Worm (Caenorhabditis elegans): ENCODE measurements around the gene spc-1.

spc-1 gene

ce11 chrX:3127626-3128142 lies 805 bp upstream of the spc-1 start (continued):
- TF ChIP-seq ekl-4 (GFP tag; IDR thresholded peaks at IDR 0.05) (peak; percentile 73), athp-1 (tag; optimal IDR thresholded peaks at IDR 0.05) (peak; percentile 33), let-526 (GFP tag; IDR thresholded peaks at IDR 0.05) (peak; percentile 80; the same call in 1 of the 2 replicates)

DNA sequence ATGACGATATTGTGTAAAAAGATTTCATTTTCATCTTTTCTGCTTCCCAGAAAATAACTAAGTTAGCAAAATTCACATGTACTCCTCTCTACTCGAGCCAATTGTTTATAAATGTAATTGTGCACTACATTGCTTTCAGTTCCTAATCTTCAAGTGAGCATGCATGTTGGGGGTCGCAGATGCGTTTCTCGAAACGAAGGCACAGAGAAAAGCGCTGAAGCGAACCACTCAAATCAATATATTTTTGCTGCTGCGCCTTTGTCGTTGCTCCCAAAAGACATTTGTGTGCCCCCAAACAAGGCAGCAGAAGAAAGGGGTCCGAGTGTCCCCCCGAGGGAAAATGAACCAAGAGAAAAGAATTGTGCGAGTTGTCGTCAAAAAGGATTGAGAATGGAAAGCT lies 646 bp downstream of the spc-1 start:
- TF ChIP-seq ztf-3 (GFP tag; optimal IDR thresholded peaks at IDR 0.05), result no peak
- TF ChIP-seq zfh-2 (GFP tag; conservative IDR thresholded peaks at IDR 0.05), result 0 out of 2 replicates have a peak, but pooled peaks have one; percentile 31

- no peak for TF ChIP-seq snpc-1.3 (tag; optimal IDR thresholded peaks at IDR 0.05; ENCODE audit: insufficient read depth)
- TF ChIP-seq ceh-91 (GFP tag; IDR thresholded peaks at IDR 0.05), result no peak
- TF ChIP-seq atf-7 (tag; optimal IDR thresholded peaks at IDR 0.05), result no peak
- TF ChIP-seq F57C9.4 (tag; optimal IDR thresholded peaks at IDR 0.05), result no peak
- no peak for TF ChIP-seq ceh-27 (GFP tag; optimal IDR thresholded peaks at IDR 0.05)
- no peak for TF ChIP-seq ama-1 (optimal IDR thresholded peaks at IDR 0.05)
- TF ChIP-seq ama-1 (GFP tag; optimal IDR thresholded peaks at IDR 0.05), result no peak
- no peak for TF ChIP-seq Y53F4B.3 (GFP tag; IDR thresholded peaks at IDR 0.05)
- no peak for TF ChIP-seq lin-26 (GFP tag; IDR thresholded peaks at IDR 0.05)
- TF ChIP-seq lsy-27 (tag; optimal IDR thresholded peaks at IDR 0.05; ENCODE audit: borderline replicate concordance, insufficient read depth), result no peak
- no peak for TF ChIP-seq mxl-1 (tag; optimal IDR thresholded peaks at IDR 0.05)
- TF ChIP-seq lin-54 (GFP tag; optimal IDR thresholded peaks at IDR 0.05), result no peak
- no peak for TF ChIP-seq rec-8 (tag; optimal IDR thresholded peaks at IDR 0.05)
- no peak for TF ChIP-seq athp-1 (tag; optimal IDR thresholded peaks at IDR 0.05)
- no peak for TF ChIP-seq F10E7.11 (tag; optimal IDR thresholded peaks at IDR 0.05)
- no peak for TF ChIP-seq zim-3 (tag; optimal IDR thresholded peaks at IDR 0.05)
- no peak for TF ChIP-seq C06A6.2 (GFP tag; conservative IDR thresholded peaks at IDR 0.05)
- TF ChIP-seq snpc-3.4 (tag; optimal IDR thresholded peaks at IDR 0.05), result no peak
Measured at ce11 chrX:3119606-3120005, 7.3 kb downstream of the spc-1 start.

DNA sequence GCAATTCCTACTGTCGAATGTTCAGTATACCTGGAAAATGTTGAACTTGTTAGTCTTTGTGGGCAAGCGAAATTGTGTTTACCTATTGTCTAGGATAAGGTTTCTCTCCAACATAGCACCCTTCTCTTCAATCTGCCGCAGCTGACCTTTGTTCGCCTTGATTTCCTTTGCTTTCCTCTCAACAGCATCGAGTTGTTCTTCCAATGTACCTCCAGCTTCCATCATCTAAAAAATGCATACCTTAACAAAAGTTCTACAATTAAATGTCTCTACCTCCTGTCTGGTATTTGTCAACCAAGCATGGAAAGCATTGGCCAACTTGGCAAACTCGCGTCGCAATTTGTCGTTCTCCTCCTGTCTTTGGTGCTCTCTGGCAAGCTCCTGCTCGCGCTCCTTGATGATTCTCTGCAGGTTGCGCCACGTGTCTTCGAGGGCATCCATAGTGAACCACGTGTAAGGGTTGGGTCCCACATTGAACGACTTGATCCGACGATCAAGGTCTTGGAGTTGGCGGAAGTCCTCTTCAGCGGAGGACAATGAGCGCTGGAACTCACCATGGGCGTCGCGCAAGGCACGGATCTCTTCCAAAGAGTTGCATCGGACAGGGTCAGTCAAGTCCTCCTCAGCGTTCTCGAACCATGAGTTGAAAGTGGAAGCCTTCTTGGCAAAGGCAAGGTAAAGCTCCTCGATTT lies 8.1 kb downstream of the spc-1 start:
- TF ChIP-seq zfh-2 (GFP tag; conservative IDR thresholded peaks at IDR 0.05) (peak; percentile 66), rcor-1 (GFP tag; IDR thresholded peaks at IDR 0.05) (0 out of 2 replicates have a peak, but pooled peaks have one; percentile 9), attf-5 (GFP tag; optimal IDR thresholded peaks at IDR 0.05) (no peak), chd-7 (tag; optimal IDR thresholded peaks at IDR 0.05) (peak; percentile 20)

ce11 chrX:3117204-3117603 lies 9.7 kb downstream of the spc-1 start:
- TF ChIP-seq F10E7.11 (tag; optimal IDR thresholded peaks at IDR 0.05) (no peak), attf-6 (GFP tag; IDR thresholded peaks at IDR 0.05) (no peak), tbx-9 (tag; optimal IDR thresholded peaks at IDR 0.05; ENCODE audit: borderline replicate concordance) (no peak), bed-2 (GFP tag; IDR thresholded peaks at IDR 0.05) (no peak), let-607 (tag; optimal IDR thresholded peaks at IDR 0.05) (peak in 1 of 2 experiments; percentile 6), nhr-80 (tag; optimal IDR thresholded peaks at IDR 0.05) (peak; percentile 48), unc-130 (GFP tag; optimal IDR thresholded peaks at IDR 0.05) (no peak), lin-40 (tag; optimal IDR thresholded peaks at IDR 0.05) (peak; percentile 62), cebp-1 (GFP tag; IDR thresholded peaks at IDR 0.05) (no peak), cebp-1 (tag; optimal IDR thresholded peaks at IDR 0.05) (peak; percentile 10), nfyb-1 (GFP tag; IDR thresholded peaks at IDR 0.05) (0 out of 2 replicates have a peak, but pooled peaks have one; percentile 24), chd-7 (tag; optimal IDR thresholded peaks at IDR 0.05) (no peak), zfh-2 (GFP tag; conservative IDR thresholded peaks at IDR 0.05) (no peak), Y53G8AR.9 (GFP tag; conservative IDR thresholded peaks at IDR 0.05) (0 out of 2 replicates have a peak, but pooled peaks have one; percentile 50), ama-1 (optimal IDR thresholded peaks at IDR 0.05) (peak; percentile 11), ama-1 (GFP tag; optimal IDR thresholded peaks at IDR 0.05) (no peak), hsf-1 (GFP tag; IDR thresholded peaks at IDR 0.05) (peak; percentile 56; the same call in 1 of the 2 replicates), tbp1 (GFP tag; optimal IDR thresholded peaks at IDR 0.05) (peak; percentile 5), D2030.7 (GFP tag; IDR thresholded peaks at IDR 0.05) (no peak)

All from whole organism, young adult.